Worm (Caenorhabditis elegans): ENCODE results near the gene C12D8.20.

C12D8.20 gene

ce11 chrV:10260460-10260859 is 38.4 kb downstream of the C12D8.20 start, which contains the start of gene sri-18:
Gene sri-18, minus strand, starts transcription at chrV:10260560.
- no peak for TF ChIP-seq egl-27 (tag; optimal IDR thresholded peaks at IDR 0.05)
- no peak for TF ChIP-seq F26F4.8 (GFP tag; conservative IDR thresholded peaks at IDR 0.05)
- TF ChIP-seq lin-13 (GFP tag; optimal IDR thresholded peaks at IDR 0.05), result no peak
- TF ChIP-seq lin-1 (GFP tag; IDR thresholded peaks at IDR 0.05), result no peak
- no peak for TF ChIP-seq skn-1 (tag; optimal IDR thresholded peaks at IDR 0.05)
- no peak for TF ChIP-seq ctbp-1 (GFP tag; IDR thresholded peaks at IDR 0.05)
- no peak for TF ChIP-seq zip-2 (tag; optimal IDR thresholded peaks at IDR 0.05)
- TF ChIP-seq nhr-6 (tag; optimal IDR thresholded peaks at IDR 0.05), result no peak
- TF ChIP-seq hif-1 (tag; optimal IDR thresholded peaks at IDR 0.05), result no peak
- TF ChIP-seq madf-9 (GFP tag; conservative IDR thresholded peaks at IDR 0.05), result no peak
- no peak for TF ChIP-seq zfp-2 (tag; optimal IDR thresholded peaks at IDR 0.05)
- no peak for TF ChIP-seq nhr-48 (tag; optimal IDR thresholded peaks at IDR 0.05)
- TF ChIP-seq lir-3 (tag; optimal IDR thresholded peaks at IDR 0.05), result no peak
- TF ChIP-seq tag-97 (GFP tag; IDR thresholded peaks at IDR 0.05), result no peak
- TF ChIP-seq nhr-77 (tag; optimal IDR thresholded peaks at IDR 0.05), result no peak
- no peak for TF ChIP-seq dmd-9 (GFP tag; IDR thresholded peaks at IDR 0.05)
- no peak for TF ChIP-seq nhr-42 (GFP tag; IDR thresholded peaks at IDR 0.05)
- TF ChIP-seq zip-11 (GFP tag; IDR thresholded peaks at IDR 0.05), result no peak
- no peak for TF ChIP-seq snpc-4 (tag; optimal IDR thresholded peaks at IDR 0.05)
- TF ChIP-seq Y75B8A.6 (GFP tag; IDR thresholded peaks at IDR 0.05), result no peak

ce11 chrV:10265019-10265418 is 42.9 kb downstream of the C12D8.20 start:
- TF ChIP-seq ces-1 (GFP tag; optimal IDR thresholded peaks at IDR 0.05) (peak; percentile 73), ceh-62 (tag; optimal IDR thresholded peaks at IDR 0.05) (no peak)

ce11 chrV:10266050-10266449 is 43.9 kb downstream of the C12D8.20 start:
- TF ChIP-seq nhr-41 (GFP tag; IDR thresholded peaks at IDR 0.05) (no peak), nhr-76 (tag; optimal IDR thresholded peaks at IDR 0.05) (no peak), F49E8.2 (tag; optimal IDR thresholded peaks at IDR 0.05; ENCODE audit: borderline replicate concordance) (no peak), ZK337.2 (GFP tag; IDR thresholded peaks at IDR 0.05) (no peak), ces-1 (GFP tag; optimal IDR thresholded peaks at IDR 0.05) (peak; percentile 54)

- no peak for TF ChIP-seq nhr-111 (GFP tag; optimal IDR thresholded peaks at IDR 0.05)
- TF ChIP-seq mdl-1 (tag; optimal IDR thresholded peaks at IDR 0.05), result no peak
- TF ChIP-seq Y105C5A.15 (GFP tag; IDR thresholded peaks at IDR 0.05), result no peak
- TF ChIP-seq dmd-8 (GFP tag; IDR thresholded peaks at IDR 0.05), result no peak
- TF ChIP-seq daf-16 (GFP tag; optimal IDR thresholded peaks at IDR 0.05), result no peak
- no peak for TF ChIP-seq daf-16 (tag; optimal IDR thresholded peaks at IDR 0.05)
- no peak for TF ChIP-seq lin-13 (GFP tag; optimal IDR thresholded peaks at IDR 0.05)
- TF ChIP-seq lin-1 (GFP tag; IDR thresholded peaks at IDR 0.05), result no peak
- TF ChIP-seq nhr-11 (tag; optimal IDR thresholded peaks at IDR 0.05), result no peak
- TF ChIP-seq F26F4.8 (GFP tag; conservative IDR thresholded peaks at IDR 0.05), result no peak
- TF ChIP-seq lin-29 (GFP tag; IDR thresholded peaks at IDR 0.05), result no peak
- no peak for TF ChIP-seq ceh-44 (GFP tag; IDR thresholded peaks at IDR 0.05)
Measured at ce11 chrV:10270214-10270613, 48.1 kb downstream of the C12D8.20 start, which contains the start of gene ric-4. Gene ric-4, minus strand, starts transcription at chrV:10270314.
